Worm (Caenorhabditis elegans) whole organism, early embryonic: ENCODE measurements around the gene tbx-40.

Experiments
- hnd-1 ChIP-seq: sonication (generic microtip); optimal IDR thresholded peaks from 2 replicates; lab custom pipeline; 2016; ENCODE audit warnings: missing genetic modification characterization, missing compliant biosample characterization
- pes-1 ChIP-seq: fragments of 200-800 bp; sonication (Bioruptor generic); IDR thresholded peaks from 2 replicates; pipeline ENCODE4 v1.3.6; 2022; ENCODE audit warnings: missing genetic modification reagents, missing genetic modification characterization, missing compliant biosample characterization
- sea-1 ChIP-seq: fragments of 200-800 bp; sonication (Bioruptor generic); conservative IDR thresholded peaks from 2 replicates; pipeline ENCODE4 v1.3.6; 2022; ENCODE audit warnings: missing genetic modification characterization, missing compliant biosample characterization
- tbx-37 ChIP-seq: fragments of 200-800 bp; sonication (Bioruptor generic); conservative IDR thresholded peaks from 2 replicates; pipeline ENCODE4 v1.3.6; 2022; ENCODE audit warnings: missing genetic modification reagents, missing genetic modification characterization, missing compliant biosample characterization

Gene tbx-40

DNA sequence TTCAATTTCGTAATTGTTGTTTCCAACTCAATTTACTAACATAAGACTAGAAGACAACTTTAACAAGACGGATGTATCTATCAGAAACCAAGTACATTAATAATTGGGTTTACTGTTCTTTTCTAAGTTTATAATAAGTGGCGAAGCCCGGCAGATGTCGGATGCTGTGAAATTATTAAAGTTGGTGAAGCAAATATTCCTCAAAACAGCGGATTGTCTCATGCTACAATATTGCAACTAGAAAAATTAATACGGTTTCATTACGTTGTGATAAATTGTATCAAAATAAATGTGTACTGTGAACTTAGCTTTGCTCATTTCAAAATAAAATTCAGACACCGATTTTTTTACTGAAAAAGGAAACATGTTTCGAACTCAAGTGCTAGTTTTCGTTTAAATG is 44.4 kb downstream of the tbx-40 start:
- TF ChIP-seq tbx-37 (GFP tag; lab: Robert Waterston, UW) = no peak
- no peak for TF ChIP-seq pes-1

DNA sequence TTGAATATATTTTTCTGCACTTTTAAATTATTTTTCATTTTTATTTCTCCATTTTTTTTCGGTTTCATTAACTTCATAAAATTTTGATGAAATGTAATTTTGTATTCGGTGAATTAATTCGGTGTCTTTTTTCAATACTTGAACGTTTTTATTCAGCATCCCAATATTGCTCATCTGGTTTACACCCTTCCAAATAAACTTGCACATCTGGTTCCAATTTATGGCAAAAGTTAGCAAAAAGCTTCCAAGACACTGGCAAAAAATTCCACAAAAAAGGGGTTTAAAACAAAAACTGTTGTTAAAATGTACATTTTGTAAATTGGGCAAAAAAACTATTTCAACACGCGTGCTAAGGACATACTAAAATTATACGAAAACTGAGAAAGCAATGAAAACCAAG is 47.8 kb downstream of the tbx-40 start:
- no peak for TF ChIP-seq hnd-1 (tag; lab: Kevin White, UChicago)
- no peak for TF ChIP-seq sea-1 (GFP tag; lab: Robert Waterston, UW)
